Worm (Caenorhabditis elegans): ENCODE data around the gene F07C6.6.

F07C6.6 gene

DNA sequence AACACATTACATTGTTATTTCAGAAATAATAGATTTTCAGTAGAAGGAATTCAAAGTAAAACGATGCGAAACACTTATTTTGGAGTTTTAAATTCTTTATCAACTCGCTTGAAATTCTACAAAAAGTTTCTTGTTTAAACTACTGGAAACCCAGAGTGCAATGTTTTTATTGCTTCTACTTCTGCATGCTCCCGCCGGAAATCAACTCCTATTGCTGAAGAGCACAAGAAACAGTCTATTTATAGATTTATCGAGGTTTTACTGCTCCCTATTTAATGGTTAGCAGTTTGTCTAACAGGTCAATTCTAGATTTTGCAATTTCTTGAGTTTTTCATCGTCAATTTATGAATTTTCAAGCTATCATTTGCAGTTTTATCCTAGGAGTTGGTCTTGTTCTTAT is at the start of gene F07C6.6:
TSS of gene F07C6.6 (plus strand) at position 301 of the 400 bp plus-strand sequence.
- TF ChIP-seq snpc-4 (GFP tag; optimal IDR thresholded peaks at IDR 0.05) (no peak), snpc-4 (tag; optimal IDR thresholded peaks at IDR 0.05) (no peak), ets-4 (GFP tag; optimal IDR thresholded peaks at IDR 0.05) (no peak), ZK185.1 (tag; optimal IDR thresholded peaks at IDR 0.05; ENCODE audit: poor library complexity, severe bottlenecking) (no peak), lin-54 (GFP tag; optimal IDR thresholded peaks at IDR 0.05) (no peak), hlh-26 (GFP tag; conservative IDR thresholded peaks at IDR 0.05) (no peak), F23B12.7 (tag; optimal IDR thresholded peaks at IDR 0.05; ENCODE audit: insufficient read depth) (no peak)

DNA sequence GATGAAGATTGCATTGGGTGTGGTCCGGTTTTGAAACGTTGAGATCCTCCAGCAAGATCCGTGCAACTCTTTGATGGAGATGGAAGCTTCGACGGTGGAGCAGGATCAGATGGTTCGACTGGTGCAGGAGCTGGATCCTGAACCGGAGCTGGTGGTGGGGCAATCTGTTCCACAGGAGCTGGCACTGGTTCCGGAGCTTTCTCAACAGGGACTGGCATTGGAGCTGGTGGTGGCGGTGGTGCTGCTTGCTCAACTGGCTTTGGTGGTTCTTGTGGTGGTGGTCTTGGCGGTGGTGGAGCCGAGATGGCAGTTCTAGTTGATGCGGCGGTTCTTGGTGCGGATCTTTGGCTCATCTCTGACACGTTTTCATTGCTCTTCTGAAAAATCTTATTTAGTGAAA is 48.9 kb upstream of the F07C6.6 start:
- TF ChIP-seq atf-7 (tag; optimal IDR thresholded peaks at IDR 0.05) (no peak), ceh-91 (GFP tag; IDR thresholded peaks at IDR 0.05) (no peak), ztf-25 (GFP tag; IDR thresholded peaks at IDR 0.05) (no peak), hrde-1 (tag; optimal IDR thresholded peaks at IDR 0.05; ENCODE audit: borderline replicate concordance) (no peak), bed-1 (GFP tag; IDR thresholded peaks at IDR 0.05) (no peak), nhr-90 (tag; optimal IDR thresholded peaks at IDR 0.05) (no peak), egrh-3 (GFP tag; IDR thresholded peaks at IDR 0.05) (peak; percentile 46; the same call in 1 of the 2 replicates), lin-40 (tag; optimal IDR thresholded peaks at IDR 0.05) (no peak), Y95B8A.8 (GFP tag; IDR thresholded peaks at IDR 0.05) (no peak), zfh-2 (GFP tag; conservative IDR thresholded peaks at IDR 0.05) (peak; percentile 82), F52B5.7 (tag; optimal IDR thresholded peaks at IDR 0.05) (no peak), nfya-1 (tag; optimal IDR thresholded peaks at IDR 0.05; ENCODE audit: borderline replicate concordance, insufficient read depth) (no peak), aptf-2 (GFP tag; conservative IDR thresholded peaks at IDR 0.05) (no peak), mxl-1 (tag; optimal IDR thresholded peaks at IDR 0.05) (no peak), hlh-12 (tag; optimal IDR thresholded peaks at IDR 0.05) (no peak), ztf-3 (GFP tag; optimal IDR thresholded peaks at IDR 0.05) (no peak), F37B4.10 (GFP tag; IDR thresholded peaks at IDR 0.05) (0 out of 2 replicates have a peak, but pooled peaks have one; percentile 30), zim-3 (tag; optimal IDR thresholded peaks at IDR 0.05) (no peak), ekl-4 (GFP tag; IDR thresholded peaks at IDR 0.05) (no peak), unc-62 (GFP tag; optimal IDR thresholded peaks at IDR 0.05) (no peak), nfya-2 (GFP tag; IDR thresholded peaks at IDR 0.05) (no peak), Y79H2A.3 (GFP tag; conservative IDR thresholded peaks at IDR 0.05) (no peak), ceh-27 (GFP tag; optimal IDR thresholded peaks at IDR 0.05) (no peak), let-526 (GFP tag; IDR thresholded peaks at IDR 0.05) (no peak)

DNA sequence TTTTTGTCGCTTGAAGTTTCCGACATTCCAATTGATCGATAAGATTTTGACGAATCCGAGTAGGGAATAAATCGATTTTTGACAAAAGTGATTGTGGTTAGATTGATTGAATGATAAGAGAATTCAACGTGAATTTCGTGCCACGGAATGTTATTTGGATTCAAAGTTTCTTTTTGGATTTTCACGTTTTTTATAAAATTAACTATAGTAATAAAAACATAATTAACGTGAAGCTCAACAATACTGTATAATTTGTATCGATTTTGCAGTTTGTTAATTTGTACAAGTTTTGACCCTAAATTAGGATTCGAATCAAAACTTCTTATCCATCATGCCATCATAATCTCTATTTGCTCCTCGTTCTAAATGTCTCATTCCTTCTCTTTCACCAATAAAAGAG is 47.9 kb upstream of the F07C6.6 start, which contains the start of gene C36H8.1:
TSS of gene C36H8.1 (minus strand) at position 101 of the 400 bp plus-strand sequence.
- TF ChIP-seq mxl-1 (tag; optimal IDR thresholded peaks at IDR 0.05) (no peak), C17E4.6 (GFP tag; IDR thresholded peaks at IDR 0.05) (no peak), sdz-38 (tag; optimal IDR thresholded peaks at IDR 0.05) (no peak), Y53G8AR.9 (GFP tag; conservative IDR thresholded peaks at IDR 0.05) (no peak), lin-26 (GFP tag; IDR thresholded peaks at IDR 0.05) (no peak), atf-7 (tag; optimal IDR thresholded peaks at IDR 0.05) (no peak), nhr-179 (tag; optimal IDR thresholded peaks at IDR 0.05) (no peak), Y95B8A.8 (GFP tag; IDR thresholded peaks at IDR 0.05) (no peak), cebp-1 (GFP tag; IDR thresholded peaks at IDR 0.05) (no peak), cebp-1 (tag; optimal IDR thresholded peaks at IDR 0.05) (no peak), pha-4 (tag; optimal IDR thresholded peaks at IDR 0.05) (no peak), F10E7.11 (tag; optimal IDR thresholded peaks at IDR 0.05) (no peak), nhr-120 (GFP tag; IDR thresholded peaks at IDR 0.05) (no peak), T07F8.4 (tag; optimal IDR thresholded peaks at IDR 0.05) (no peak), nhr-90 (tag; optimal IDR thresholded peaks at IDR 0.05) (no peak), ceh-100 (GFP tag; IDR thresholded peaks at IDR 0.05) (no peak), snpc-1.1 (tag; optimal IDR thresholded peaks at IDR 0.05; ENCODE audit: insufficient read depth) (no peak)
